Fruit fly (Drosophila melanogaster) whole organism, embryonic: ENCODE data around the gene Zir.

Experiments used
- B-H2 ChIP-seq: fragments of 200-800 bp; sonication (Bioruptor generic); optimal IDR thresholded peaks from 2 replicates; lab custom pipeline; 2018; ENCODE audit warnings: missing biosample characterization, mild to moderate bottlenecking, missing genetic modification characterization
- Bteb2 ChIP-seq: fragments of 200-800 bp; sonication (Bioruptor generic); optimal IDR thresholded peaks from 2 replicates; lab custom pipeline; 2016; ENCODE audit warnings: missing biosample characterization, missing genetic modification characterization
- CG11398 ChIP-seq: fragments of 200-800 bp; sonication (Bioruptor generic); optimal IDR thresholded peaks from 2 replicates; lab custom pipeline; 2016; ENCODE audit warnings: missing biosample characterization, missing genetic modification characterization
- CG12071 ChIP-seq: fragments of 200-800 bp; sonication (Bioruptor generic); optimal IDR thresholded peaks from 3 replicates; lab custom pipeline; 2018; ENCODE audit warnings: missing biosample characterization, mild to moderate bottlenecking, missing genetic modification characterization
- CG15269 ChIP-seq: fragments of 200-800 bp; sonication (Bioruptor generic); optimal IDR thresholded peaks from 2 replicates; lab custom pipeline; 2018; ENCODE audit warnings: missing biosample characterization, mild to moderate bottlenecking, missing genetic modification characterization, moderate library complexity
- CG17328 ChIP-seq: fragments of 200-800 bp; sonication (Bioruptor generic); IDR thresholded peaks from 2 replicates; pipeline ENCODE4 v1.3.6; 2022; ENCODE audit warnings: missing biosample characterization, missing genetic modification characterization
- CG18599 ChIP-seq: fragments of 200-800 bp; sonication (Bioruptor generic); optimal IDR thresholded peaks from 3 replicates; lab custom pipeline; 2017; ENCODE audit warnings: missing biosample characterization, missing genetic modification characterization, mild to moderate bottlenecking, moderate library complexity, missing genetic modification reagents
- CG2889 ChIP-seq: fragments of 200-800 bp; sonication (Bioruptor generic); IDR thresholded peaks from 3 replicates; pipeline ENCODE4 v1.3.6; 2022; ENCODE audit warnings: missing biosample characterization, missing genetic modification characterization
- CG31441 ChIP-seq: fragments of 200-800 bp; sonication (Bioruptor generic); IDR thresholded peaks from 2 replicates; pipeline ENCODE4 v1.3.6; 2022; ENCODE audit warnings: missing biosample characterization, missing genetic modification characterization
- CG3281 ChIP-seq: fragments of 200-800 bp; sonication (Bioruptor generic); optimal IDR thresholded peaks from 3 replicates; lab custom pipeline; 2017; ENCODE audit warnings: missing biosample characterization, mild to moderate bottlenecking, missing genetic modification characterization
- CG4424 ChIP-seq: fragments of 200-800 bp; sonication (Bioruptor generic); optimal IDR thresholded peaks from 3 replicates; lab custom pipeline; 2016; ENCODE audit warnings: missing biosample characterization, missing genetic modification characterization
- CG7271 ChIP-seq: fragments of 200-800 bp; sonication (Bioruptor generic); optimal IDR thresholded peaks from 2 replicates; lab custom pipeline; 2018; ENCODE audit warnings: missing biosample characterization, mild to moderate bottlenecking, missing genetic modification characterization, moderate library complexity
- CG9876 ChIP-seq: fragments of 200-800 bp; sonication (Bioruptor generic); optimal IDR thresholded peaks from 2 replicates; lab custom pipeline; 2016; ENCODE audit warnings: missing biosample characterization, missing genetic modification characterization
- CTCF ChIP-seq: fragments of 200-800 bp; sonication (Bioruptor generic); optimal IDR thresholded peaks from 2 replicates; lab custom pipeline; 2017; ENCODE audit warnings: missing biosample characterization, mild to moderate bottlenecking, missing genetic modification characterization, moderate library complexity
- CrebB ChIP-seq: fragments of 200-800 bp; sonication (Bioruptor generic); optimal IDR thresholded peaks from 3 replicates; lab custom pipeline; 2018; ENCODE audit warnings: missing biosample characterization, mild to moderate bottlenecking, missing genetic modification characterization
- Ets65A ChIP-seq: fragments of 200-800 bp; sonication (Bioruptor generic); peaks from one replicate; lab custom pipeline; 2016; ENCODE audit warnings: missing biosample characterization, missing genetic modification characterization
- Fer2 ChIP-seq: fragments of 200-800 bp; sonication (Bioruptor generic); optimal IDR thresholded peaks from 2 replicates; lab custom pipeline; 2018; ENCODE audit warnings: missing biosample characterization, mild to moderate bottlenecking, missing genetic modification characterization, moderate library complexity
- Gsc ChIP-seq: fragments of 200-800 bp; sonication (Bioruptor generic); IDR thresholded peaks from 2 replicates; pipeline ENCODE4 v1.3.6; 2022; ENCODE audit warnings: missing biosample characterization, missing genetic modification characterization
- HmgZ ChIP-seq: fragments of 200-800 bp; sonication (Bioruptor generic); optimal IDR thresholded peaks from 2 replicates; lab custom pipeline; 2018; ENCODE audit warnings: missing biosample characterization, mild to moderate bottlenecking, missing genetic modification characterization
- Hr3 ChIP-seq: fragments of 200-800 bp; sonication (Bioruptor generic); optimal IDR thresholded peaks from 3 replicates; lab custom pipeline; 2016; ENCODE audit warnings: missing biosample characterization, missing genetic modification characterization
- Hr51 ChIP-seq, 2 experiments: fragments of 200-800 bp; sonication (Bioruptor generic); optimal IDR thresholded peaks; 2 replicates in 1 of 2; 3 replicates in 1 of 2; lab custom pipeline; 2016 to 2018; ENCODE audit warnings: missing biosample characterization in 2 of 2, missing genetic modification characterization in 2 of 2, mild to moderate bottlenecking in 1 of 2, moderate library complexity in 1 of 2
- Meics ChIP-seq: fragments of 200-800 bp; sonication (Bioruptor generic); optimal IDR thresholded peaks from 2 replicates; lab custom pipeline; 2017; ENCODE audit warnings: missing biosample characterization, mild to moderate bottlenecking, missing genetic modification characterization
- Myb ChIP-seq: fragments of 200-800 bp; sonication (Bioruptor generic); optimal IDR thresholded peaks from 2 replicates; lab custom pipeline; 2016; ENCODE audit warnings: missing biosample characterization, missing genetic modification characterization
- NK7.1 ChIP-seq: fragments of 200-800 bp; sonication (Bioruptor generic); optimal IDR thresholded peaks from 3 replicates; lab custom pipeline; 2016; ENCODE audit warnings: missing biosample characterization, missing genetic modification characterization
- Oaz ChIP-seq: fragments of 200-800 bp; sonication (Bioruptor generic); IDR thresholded peaks from 2 replicates; pipeline ENCODE4 v1.3.6; 2022; ENCODE audit warnings: missing biosample characterization, missing genetic modification characterization
- Pdp1 ChIP-seq, 2 experiments: fragments of 200-800 bp; sonication (Bioruptor generic); optimal IDR thresholded peaks; 3 replicates each; lab custom pipeline; 2016; ENCODE audit warnings: missing biosample characterization in 2 of 2, missing genetic modification characterization in 2 of 2, mild to moderate bottlenecking in 1 of 2, moderate library complexity in 1 of 2
- Ravus ChIP-seq: fragments of 200-800 bp; sonication (Bioruptor generic); IDR thresholded peaks from 2 replicates; pipeline ENCODE4 v1.3.6; 2022; ENCODE audit warnings: missing biosample characterization, missing genetic modification characterization
- Side ChIP-seq: fragments of 200-800 bp; sonication (Bioruptor generic); optimal IDR thresholded peaks from 2 replicates; lab custom pipeline; 2016; ENCODE audit warnings: missing biosample characterization, missing genetic modification characterization
- Sin3A ChIP-seq: fragments of >200 bp; optimal IDR thresholded peaks from 2 replicates; lab custom pipeline; 2018
- Sox102F ChIP-seq: fragments of 200-800 bp; sonication (Bioruptor generic); optimal IDR thresholded peaks from 2 replicates; lab custom pipeline; 2018; ENCODE audit warnings: missing biosample characterization, mild to moderate bottlenecking, missing genetic modification characterization, moderate library complexity
- Trl ChIP-seq, 3 experiments: fragments of >200 bp in 2 of 3; fragments of 200-800 bp in 1 of 3; sonication (Bioruptor generic) in 1 of 3; optimal IDR thresholded peaks; 2 replicates in 1 of 3; 3 replicates in 2 of 3; lab custom pipeline; 2016 to 2017; ENCODE audit warnings: missing biosample characterization in 1 of 3, missing genetic modification characterization in 1 of 3
- Usf ChIP-seq: fragments of 200-800 bp; sonication (Bioruptor generic); optimal IDR thresholded peaks from 2 replicates; lab custom pipeline; 2017; ENCODE audit warnings: missing genotype, missing biosample characterization, missing genetic modification characterization
- Xrp1 ChIP-seq: fragments of 200-800 bp; sonication (Bioruptor generic); IDR thresholded peaks from 2 replicates; pipeline ENCODE4 v1.3.6; 2022; ENCODE audit warnings: missing biosample characterization, missing genetic modification characterization
- amos ChIP-seq: fragments of 200-800 bp; sonication (Bioruptor generic); IDR thresholded peaks from 2 replicates; pipeline ENCODE4 v1.3.6; 2022; ENCODE audit warnings: missing biosample characterization, missing genetic modification characterization; ENCODE audit not compliant: partially characterized antibody
- ase ChIP-seq: fragments of 200-800 bp; sonication (Bioruptor generic); IDR thresholded peaks from 3 replicates; pipeline ENCODE4 v1.3.6; 2022; ENCODE audit warnings: missing biosample characterization, missing genetic modification characterization
- disco-r ChIP-seq: fragments of 200-800 bp; sonication (Bioruptor generic); optimal IDR thresholded peaks from 2 replicates; lab custom pipeline; 2016; ENCODE audit warnings: missing biosample characterization, missing genetic modification characterization
- fd64A ChIP-seq: fragments of 200-800 bp; sonication (Bioruptor generic); optimal IDR thresholded peaks from 3 replicates; lab custom pipeline; 2018; ENCODE audit warnings: missing biosample characterization, mild to moderate bottlenecking, missing genetic modification characterization
- gcm ChIP-seq: fragments of 200-800 bp; sonication (Bioruptor generic); optimal IDR thresholded peaks from 2 replicates; lab custom pipeline; 2019; ENCODE audit warnings: missing biosample characterization, mild to moderate bottlenecking, missing genetic modification characterization, moderate library complexity
- jing ChIP-seq: fragments of 200-800 bp; sonication (Bioruptor generic); optimal IDR thresholded peaks from 2 replicates; lab custom pipeline; 2018; ENCODE audit warnings: missing biosample characterization, mild to moderate bottlenecking, missing genetic modification characterization
- kni ChIP-seq: fragments of 200-800 bp; sonication (Bioruptor generic); optimal IDR thresholded peaks from 3 replicates; lab custom pipeline; 2017; ENCODE audit warnings: mild to moderate bottlenecking, missing biosample characterization, missing genetic modification reagents, missing genetic modification characterization
- mirr ChIP-seq: fragments of 200-800 bp; sonication (Bioruptor generic); optimal IDR thresholded peaks from 3 replicates; lab custom pipeline; 2018; ENCODE audit warnings: missing biosample characterization, mild to moderate bottlenecking, missing genetic modification characterization
- nerfin-1 ChIP-seq: fragments of 200-800 bp; sonication (Bioruptor generic); optimal IDR thresholded peaks from 3 replicates; lab custom pipeline; 2019; ENCODE audit warnings: missing biosample characterization, mild to moderate bottlenecking, missing genetic modification characterization, moderate library complexity
- onecut ChIP-seq: fragments of 200-800 bp; sonication (Bioruptor generic); IDR thresholded peaks from 2 replicates; pipeline ENCODE4 v1.3.6; 2022; ENCODE audit warnings: missing biosample characterization, missing genetic modification characterization
- pfk ChIP-seq: fragments of 200-800 bp; sonication (Bioruptor generic); optimal IDR thresholded peaks from 2 replicates; lab custom pipeline; 2018; ENCODE audit warnings: missing biosample characterization, mild to moderate bottlenecking, missing genetic modification characterization, moderate library complexity
- scrt ChIP-seq: fragments of 200-800 bp; sonication (Bioruptor generic); optimal IDR thresholded peaks from 2 replicates; lab custom pipeline; 2018; ENCODE audit warnings: missing biosample characterization, mild to moderate bottlenecking, missing genetic modification characterization, moderate library complexity
- slou ChIP-seq: fragments of 200-800 bp; sonication (Bioruptor generic); optimal IDR thresholded peaks from 3 replicates; lab custom pipeline; 2016; ENCODE audit warnings: missing biosample characterization, missing genetic modification characterization
- sqz ChIP-seq: fragments of 200-800 bp; sonication (Bioruptor generic); optimal IDR thresholded peaks from 3 replicates; lab custom pipeline; 2018; ENCODE audit warnings: missing biosample characterization, mild to moderate bottlenecking, missing genetic modification characterization
- ssp ChIP-seq: fragments of 200-800 bp; sonication (Bioruptor generic); IDR thresholded peaks from 2 replicates; pipeline ENCODE4 v1.3.6; 2022; ENCODE audit warnings: missing biosample characterization, missing genetic modification characterization
- tin ChIP-seq: fragments of 200-800 bp; sonication (Bioruptor generic); optimal IDR thresholded peaks from 3 replicates; lab custom pipeline; 2016; ENCODE audit warnings: missing biosample characterization, missing genetic modification characterization
- tna ChIP-seq: fragments of 200-800 bp; sonication (Bioruptor generic); IDR thresholded peaks from 2 replicates; pipeline ENCODE4 v1.3.6; 2022; ENCODE audit warnings: missing biosample characterization, missing genetic modification characterization; ENCODE audit not compliant: partially characterized antibody
- unpg ChIP-seq: fragments of 200-800 bp; sonication (Bioruptor generic); optimal IDR thresholded peaks from 3 replicates; lab custom pipeline; 2018; ENCODE audit warnings: missing biosample characterization, mild to moderate bottlenecking, missing genetic modification characterization, moderate library complexity

Zir gene

DNA sequence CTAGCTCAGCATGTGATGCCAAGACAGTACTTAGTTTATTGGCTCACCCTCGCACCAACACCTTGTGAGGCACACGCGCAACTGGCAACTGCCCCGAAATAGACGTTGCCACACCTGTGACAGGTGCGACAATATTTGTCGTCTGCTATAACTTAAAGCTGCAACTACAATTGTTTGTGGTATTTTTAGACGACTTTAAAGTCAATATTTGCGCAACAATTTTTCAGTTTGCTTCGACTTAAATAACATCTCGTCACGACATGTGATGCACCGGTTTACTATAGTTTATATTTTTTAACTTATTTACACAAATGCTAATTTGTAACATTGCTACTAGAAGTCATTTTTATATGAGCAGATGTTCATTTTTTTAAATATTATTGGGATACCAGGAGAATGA is 13.3 kb upstream of the Zir start (continued):
- TF ChIP-seq fd64A: peak; percentile 76
- no peak for TF ChIP-seq disco-r
- no peak for TF ChIP-seq Usf
- 0 out of 2 replicates have a peak, but pooled peaks have one; percentile 14 for TF ChIP-seq CG17328 (GFP tag; lab: Robert Waterston, UW)
- no peak for TF ChIP-seq Trl (optimal IDR thresholded peaks at IDR 0.05; lab: Kevin White, UChicago)
- peak; percentile 1 for TF ChIP-seq Trl (GFP tag; optimal IDR thresholded peaks at IDR 0.05; lab: Kevin White, UChicago)
- peak; percentile 19 for TF ChIP-seq mirr (GFP tag; lab: Kevin White, UChicago)
- TF ChIP-seq Side (GFP tag; lab: Kevin White, UChicago): peak; percentile 46
- peak; percentile 36 for TF ChIP-seq CTCF (GFP tag; lab: Kevin White, UChicago)
- peak; percentile 12 for TF ChIP-seq Bteb2
- peak; percentile 37 for TF ChIP-seq scrt (GFP tag; lab: Kevin White, UChicago)
- peak; percentile 63 for TF ChIP-seq CG3281 (GFP tag; lab: Kevin White, UChicago)
- peak; percentile 79 for TF ChIP-seq CG12071
- peak; percentile 14 for TF ChIP-seq CG4424 (GFP tag; lab: Kevin White, UChicago)
- peak; percentile 55 for TF ChIP-seq CrebB (tag; lab: Kevin White, UChicago)
- TF ChIP-seq Myb (GFP tag; lab: Kevin White, UChicago): no peak
- TF ChIP-seq Ravus: no peak
- peak; percentile 48 for TF ChIP-seq Meics (GFP tag; lab: Kevin White, UChicago)
- TF ChIP-seq nerfin-1 (tag; lab: Kevin White, UChicago): peak; percentile 55
- no peak for TF ChIP-seq Oaz (GFP tag; lab: Robert Waterston, UW)
- no peak for TF ChIP-seq Hr3 (GFP tag; lab: Kevin White, UChicago)
- no peak for TF ChIP-seq CG7271 (tag; lab: Kevin White, UChicago)
- peak; percentile 55 for TF ChIP-seq Xrp1 (GFP tag; lab: Robert Waterston, UW)
- TF ChIP-seq tna (GFP tag; lab: Robert Waterston, UW): no peak
- peak; percentile 35 for TF ChIP-seq CG11398
- no peak for TF ChIP-seq HmgZ (tag; lab: Kevin White, UChicago)
- peak in 1 of 2 experiments; percentile 10 for TF ChIP-seq Hr51 (GFP tag; optimal IDR thresholded peaks at IDR 0.05; lab: Kevin White, UChicago)
- TF ChIP-seq tin (GFP tag; lab: Kevin White, UChicago): no peak
- peak; percentile 4 for TF ChIP-seq kni (GFP tag; lab: Kevin White, UChicago)
- no peak for TF ChIP-seq jing
- 0 out of 2 replicates have a peak, but pooled peaks have one; percentile 15 for TF ChIP-seq onecut (GFP tag; lab: Robert Waterston, UW)
- TF ChIP-seq ase (GFP tag; lab: Robert Waterston, UW): no peak
- TF ChIP-seq CG2889 (GFP tag; lab: Robert Waterston, UW): no peak
- TF ChIP-seq Pdp1 (GFP tag; optimal IDR thresholded peaks at IDR 0.05; lab: Kevin White, UChicago): peak in 1 of 2 experiments; percentile 42
- no peak for TF ChIP-seq Gsc (GFP tag; lab: Robert Waterston, UW)
- peak; percentile 50 for TF ChIP-seq gcm (GFP tag; lab: Kevin White, UChicago)
- no peak for TF ChIP-seq CG9876 (GFP tag; lab: Kevin White, UChicago)
- peak; percentile 28 for TF ChIP-seq Sox102F (GFP tag; lab: Kevin White, UChicago)
- peak; percentile 29 for TF ChIP-seq CG15269
- TF ChIP-seq Sin3A (lab: Kevin White, UChicago): no peak
- TF ChIP-seq slou: no peak
- no peak for TF ChIP-seq Fer2 (tag; lab: Kevin White, UChicago)
- no peak for TF ChIP-seq ssp (GFP tag; lab: Robert Waterston, UW)
- peak; percentile 39 for TF ChIP-seq sqz (GFP tag; lab: Kevin White, UChicago)
- TF ChIP-seq B-H2 (GFP tag; lab: Kevin White, UChicago): peak; percentile 4
- TF ChIP-seq amos (GFP tag; lab: Robert Waterston, UW): no peak
- peak; percentile 74 for TF ChIP-seq CG18599 (GFP tag; lab: Kevin White, UChicago)
- peak; percentile 20; the same call in 1 of the 2 replicates for TF ChIP-seq CG31441 (GFP tag; lab: Robert Waterston, UW)
- TF ChIP-seq unpg (GFP tag; lab: Kevin White, UChicago): peak; percentile 47
- no peak for TF ChIP-seq NK7.1
- no peak for TF ChIP-seq Ets65A
- TF ChIP-seq pfk: peak; percentile 26
